Worm (Caenorhabditis elegans) whole organism, early embryonic: ENCODE data around the gene T27D12.6.

Experiments used
- B0310.2 ChIP-seq: sonication (generic microtip); optimal IDR thresholded peaks from 2 replicates; lab custom pipeline; 2016; ENCODE audit warnings: mild to moderate bottlenecking, missing genetic modification characterization, missing compliant biosample characterization
- F13C5.2 ChIP-seq: sonication (generic microtip); optimal IDR thresholded peaks from 2 replicates; lab custom pipeline; 2017; ENCODE audit warnings: mild to moderate bottlenecking, missing genetic modification characterization, inconsistent platforms, missing compliant biosample characterization
- ama-1 ChIP-seq: fragments of 150-350 bp; optimal IDR thresholded peaks from 2 replicates; lab custom pipeline; 2014
- ceh-13 ChIP-seq: fragments of 200-800 bp; sonication (Bioruptor generic); optimal IDR thresholded peaks from 2 replicates; lab custom pipeline; 2018; ENCODE audit warnings: mild to moderate bottlenecking, missing genetic modification characterization, missing compliant biosample characterization
- ceh-36 ChIP-seq: sonication (generic microtip); optimal IDR thresholded peaks from 2 replicates; lab custom pipeline; 2016; ENCODE audit warnings: missing genetic modification characterization, inconsistent platforms, missing compliant biosample characterization
- flt-1 ChIP-seq: fragments of 200-800 bp; sonication (Bioruptor generic); IDR thresholded peaks from 2 replicates; pipeline ENCODE4 v1.3.6; 2022; ENCODE audit warnings: missing genetic modification characterization, missing compliant biosample characterization
- hnd-1 ChIP-seq: sonication (generic microtip); optimal IDR thresholded peaks from 2 replicates; lab custom pipeline; 2016; ENCODE audit warnings: missing genetic modification characterization, missing compliant biosample characterization
- tbx-11 ChIP-seq: fragments of 200-800 bp; sonication (Bioruptor generic); IDR thresholded peaks from 2 replicates; pipeline ENCODE4 v1.3.6; 2022; ENCODE audit warnings: missing genetic modification characterization, missing compliant biosample characterization

- TF ChIP-seq ceh-36 (tag; lab: Kevin White, UChicago) = no peak
- no peak for TF ChIP-seq ceh-13 (GFP tag; lab: Kevin White, UChicago)
- no peak for TF ChIP-seq tbx-11 (GFP tag; lab: Robert Waterston, UW)
- TF ChIP-seq ama-1 = no peak
- TF ChIP-seq hnd-1 (tag; lab: Kevin White, UChicago) = no peak
- no peak for TF ChIP-seq B0310.2 (tag; lab: Kevin White, UChicago)
- no peak for TF ChIP-seq flt-1 (GFP tag; lab: Robert Waterston, UW)
- TF ChIP-seq F13C5.2 (tag; lab: Kevin White, UChicago) = no peak
Measured at ce11 chrII:11838353-11838752, 3.0 kb downstream of the T27D12.6 start.
